Worm (Caenorhabditis elegans) whole organism, L4 larva: ENCODE results near the gene magi-1.

Source experiments
- aly-2 ChIP-seq: sonication (generic microtip); optimal IDR thresholded peaks from 2 replicates; lab custom pipeline; 2018; ENCODE audit warnings: missing biosample characterization, missing genetic modification characterization
- ama-1 ChIP-seq: fragments of 150-350 bp; optimal IDR thresholded peaks from 2 replicates; lab custom pipeline; 2014; ENCODE audit warnings: inconsistent platforms, mixed read lengths
- ceh-62 ChIP-seq: sonication (generic microtip); optimal IDR thresholded peaks from 2 replicates; lab custom pipeline; 2017; ENCODE audit warnings: missing biosample characterization, missing genetic modification characterization
- egl-27 ChIP-seq: sonication (generic microtip); optimal IDR thresholded peaks from 3 replicates; lab custom pipeline; 2017; ENCODE audit warnings: missing biosample characterization, missing genetic modification reagents, missing genetic modification characterization
- fos-1 ChIP-seq: fragments of 150-350 bp; optimal IDR thresholded peaks from 2 replicates; lab custom pipeline; 2014; ENCODE audit warnings: missing biosample characterization, missing genetic modification characterization
- lin-15B ChIP-seq: fragments of 150-350 bp; sonication (generic microtip); optimal IDR thresholded peaks from 3 replicates; lab custom pipeline; 2014; ENCODE audit warnings: missing biosample characterization, missing genetic modification characterization
- snpc-4 ChIP-seq: fragments of 150-350 bp; optimal IDR thresholded peaks from 2 replicates; lab custom pipeline; 2014; ENCODE audit warnings: missing biosample characterization, missing genetic modification characterization
- unc-39 ChIP-seq: sonication (generic microtip); optimal IDR thresholded peaks from 2 replicates; lab custom pipeline; 2017; ENCODE audit warnings: missing biosample characterization, missing genetic modification characterization
- unc-62 ChIP-seq, 3 experiments: fragments of 150-350 bp in 1 of 3; sonication (generic microtip); optimal IDR thresholded peaks in 2 of 3; peaks in 1 of 3; 1 replicate in 1 of 3; 2 replicates in 2 of 3; lab custom pipeline; 2014 to 2017; ENCODE audit warnings: missing biosample characterization in 3 of 3, missing genetic modification characterization in 3 of 3, missing genetic modification reagents in 3 of 3, missing genotype in 1 of 3

DNA sequence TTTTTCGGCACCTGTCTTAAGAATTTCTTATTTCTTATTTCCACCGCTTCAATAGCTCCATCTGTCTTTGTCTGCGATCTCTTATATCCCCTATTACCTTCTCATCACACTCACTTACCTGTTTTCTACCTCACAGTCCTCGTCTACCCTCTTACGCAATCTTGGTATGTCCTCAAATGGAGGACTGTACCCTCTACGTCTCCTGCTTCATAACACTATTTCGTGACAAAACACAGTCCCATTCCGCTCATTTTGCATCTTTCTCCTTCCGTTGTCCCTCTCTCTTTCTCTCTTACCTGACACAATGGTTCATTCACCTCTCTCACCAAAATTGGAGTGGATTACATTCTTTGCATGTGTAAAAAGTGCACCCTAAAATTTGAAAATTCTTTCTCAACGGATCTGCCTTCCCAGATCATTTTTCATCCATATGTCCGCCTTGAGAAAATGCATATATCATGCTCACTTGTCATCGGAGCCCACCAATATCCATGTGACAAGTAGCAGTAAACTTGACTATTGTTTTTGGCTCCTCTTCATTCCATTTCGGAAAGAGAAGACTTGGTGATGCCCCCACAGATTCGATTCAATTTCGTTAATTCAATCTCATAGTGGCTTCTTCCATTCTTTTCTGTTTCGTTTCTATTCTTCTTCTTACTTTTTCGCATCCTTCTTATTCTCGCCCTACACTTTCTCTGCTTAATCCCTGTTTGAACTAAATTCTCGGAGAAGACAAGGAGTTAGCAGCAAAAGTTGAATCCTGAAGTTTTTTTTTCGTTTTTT, 2.4 kb downstream of the magi-1 start:
- TF ChIP-seq snpc-4 (tag; lab: Kevin White, UChicago) (no peak), aly-2 (tag; lab: Kevin White, UChicago) (no peak), ama-1 (lab: Kevin White, UChicago) (no peak), lin-15B (tag; lab: Kevin White, UChicago) (no peak), fos-1 (tag; lab: Kevin White, UChicago) (no peak), unc-39 (tag; lab: Kevin White, UChicago) (no peak), ceh-62 (no peak), unc-62 (GFP tag; optimal IDR thresholded peaks at IDR 0.05 in 1 of 2; lab: Kevin White, UChicago) (no peak), unc-62 (tag; optimal IDR thresholded peaks at IDR 0.05; lab: Kevin White, UChicago) (no peak), egl-27 (tag; lab: Kevin White, UChicago) (no peak)
